Worm (Caenorhabditis elegans) whole organism, early embryonic: ENCODE measurements around the gene cdc-25.4.

Source experiments
- B0310.2 ChIP-seq: sonication (generic microtip); optimal IDR thresholded peaks from 2 replicates; lab custom pipeline; 2016; ENCODE audit warnings: mild to moderate bottlenecking, missing genetic modification characterization, missing compliant biosample characterization
- F13C5.2 ChIP-seq: sonication (generic microtip); optimal IDR thresholded peaks from 2 replicates; lab custom pipeline; 2017; ENCODE audit warnings: mild to moderate bottlenecking, missing genetic modification characterization, inconsistent platforms, missing compliant biosample characterization
- aly-1 ChIP-seq: sonication (generic microtip); optimal IDR thresholded peaks from 2 replicates; lab custom pipeline; 2016; ENCODE audit warnings: missing genetic modification characterization, missing compliant biosample characterization
- ama-1 ChIP-seq: fragments of 150-350 bp; optimal IDR thresholded peaks from 2 replicates; lab custom pipeline; 2014
- ceh-13 ChIP-seq: fragments of 200-800 bp; sonication (Bioruptor generic); optimal IDR thresholded peaks from 2 replicates; lab custom pipeline; 2018; ENCODE audit warnings: mild to moderate bottlenecking, missing genetic modification characterization, missing compliant biosample characterization
- ceh-36 ChIP-seq: sonication (generic microtip); optimal IDR thresholded peaks from 2 replicates; lab custom pipeline; 2016; ENCODE audit warnings: missing genetic modification characterization, inconsistent platforms, missing compliant biosample characterization
- ets-7 ChIP-seq: sonication (generic microtip); optimal IDR thresholded peaks from 2 replicates; lab custom pipeline; 2016; ENCODE audit warnings: missing genotype, missing genetic modification characterization, missing compliant biosample characterization
- flt-1 ChIP-seq: fragments of 200-800 bp; sonication (Bioruptor generic); IDR thresholded peaks from 2 replicates; pipeline ENCODE4 v1.3.6; 2022; ENCODE audit warnings: missing genetic modification characterization, missing compliant biosample characterization
- hmbx-1 ChIP-seq: sonication (generic microtip); optimal IDR thresholded peaks from 2 replicates; lab custom pipeline; 2016; ENCODE audit warnings: mild to moderate bottlenecking, missing genetic modification characterization, missing compliant biosample characterization
- hmg-4 ChIP-seq: fragments of 200-800 bp; sonication (Bioruptor generic); optimal IDR thresholded peaks from 2 replicates; lab custom pipeline; 2018; ENCODE audit warnings: mild to moderate bottlenecking, missing genetic modification characterization, missing compliant biosample characterization
- hnd-1 ChIP-seq: sonication (generic microtip); optimal IDR thresholded peaks from 2 replicates; lab custom pipeline; 2016; ENCODE audit warnings: missing genetic modification characterization, missing compliant biosample characterization
- pes-1 ChIP-seq: fragments of 200-800 bp; sonication (Bioruptor generic); IDR thresholded peaks from 2 replicates; pipeline ENCODE4 v1.3.6; 2022; ENCODE audit warnings: missing genetic modification reagents, missing genetic modification characterization, missing compliant biosample characterization
- scrt-1 ChIP-seq: fragments of 200-800 bp; sonication (Bioruptor generic); IDR thresholded peaks from 2 replicates; pipeline ENCODE4 v1.3.6; 2022; ENCODE audit warnings: missing genetic modification characterization, missing compliant biosample characterization
- sea-1 ChIP-seq: fragments of 200-800 bp; sonication (Bioruptor generic); conservative IDR thresholded peaks from 2 replicates; pipeline ENCODE4 v1.3.6; 2022; ENCODE audit warnings: missing genetic modification characterization, missing compliant biosample characterization
- tbx-11 ChIP-seq: fragments of 200-800 bp; sonication (Bioruptor generic); IDR thresholded peaks from 2 replicates; pipeline ENCODE4 v1.3.6; 2022; ENCODE audit warnings: missing genetic modification characterization, missing compliant biosample characterization
- tbx-37 ChIP-seq: fragments of 200-800 bp; sonication (Bioruptor generic); conservative IDR thresholded peaks from 2 replicates; pipeline ENCODE4 v1.3.6; 2022; ENCODE audit warnings: missing genetic modification reagents, missing genetic modification characterization, missing compliant biosample characterization
- tra-4 ChIP-seq: sonication (generic microtip); optimal IDR thresholded peaks from 2 replicates; lab custom pipeline; 2017; ENCODE audit warnings: missing genetic modification characterization, missing compliant biosample characterization

cdc-25.4 gene

DNA sequence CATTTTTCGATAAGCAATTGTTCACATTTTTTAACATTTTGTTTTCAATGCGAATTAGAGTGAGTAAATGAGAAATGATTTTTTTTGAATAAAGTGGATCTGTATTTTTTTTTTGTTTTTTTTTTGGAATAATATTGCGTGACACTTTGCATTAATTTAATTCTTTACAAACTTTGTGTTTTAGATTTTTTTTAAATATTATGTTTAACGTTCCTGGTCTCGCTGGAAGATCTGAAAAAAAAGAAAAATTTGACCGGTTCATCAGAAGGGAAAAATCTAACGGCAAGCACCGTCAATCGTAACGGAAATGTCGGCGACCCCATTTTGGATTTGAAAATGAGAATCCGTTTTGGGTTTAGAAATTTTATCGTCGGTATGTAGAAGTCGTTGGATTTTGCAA, at the start of gene cdc-25.4:
cdc-25.4 (minus strand) TSS at position 101 of the 400 bp plus-strand sequence.
- no peak for TF ChIP-seq ceh-36 (tag; lab: Kevin White, UChicago)
- no peak for TF ChIP-seq ceh-13 (GFP tag; lab: Kevin White, UChicago)
- TF ChIP-seq tra-4, result no peak
- no peak for TF ChIP-seq ama-1 (lab: Kevin White, UChicago)
- no peak for TF ChIP-seq F13C5.2 (tag; lab: Kevin White, UChicago)
- no peak for TF ChIP-seq tbx-11 (GFP tag; lab: Robert Waterston, UW)
- no peak for TF ChIP-seq sea-1 (GFP tag; lab: Robert Waterston, UW)
- no peak for TF ChIP-seq hmg-4
- TF ChIP-seq hmbx-1 (tag; lab: Kevin White, UChicago), result no peak
- TF ChIP-seq pes-1, result no peak
- no peak for TF ChIP-seq flt-1 (GFP tag; lab: Robert Waterston, UW)
- no peak for TF ChIP-seq aly-1
- TF ChIP-seq tbx-37 (GFP tag; lab: Robert Waterston, UW), result no peak
- no peak for TF ChIP-seq hnd-1 (tag; lab: Kevin White, UChicago)
- TF ChIP-seq scrt-1, result no peak
- no peak for TF ChIP-seq B0310.2 (tag; lab: Kevin White, UChicago)

DNA sequence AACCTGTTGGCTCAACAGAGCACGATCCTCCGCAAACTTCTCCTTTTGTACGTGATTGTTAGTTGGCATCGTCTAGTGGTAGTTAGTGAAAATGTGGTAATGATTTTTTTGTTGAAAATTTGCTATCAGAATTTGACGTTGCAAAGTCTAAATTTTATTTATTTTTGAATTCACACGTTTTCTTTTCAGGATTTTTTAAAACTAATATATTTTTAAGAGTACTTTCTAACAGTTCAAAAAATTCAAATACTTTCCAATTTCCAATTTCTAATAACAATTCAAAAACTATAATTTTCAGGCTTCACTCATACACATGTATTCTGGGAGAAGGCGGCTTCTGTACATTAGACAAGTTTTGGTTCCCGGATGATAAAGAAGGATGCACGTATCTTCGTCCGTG, 45.1 kb upstream of the cdc-25.4 start, which contains the start of gene ubxn-5:
ubxn-5 (minus strand) TSS at position 101 of the 400 bp plus-strand sequence.
- TF ChIP-seq pes-1 (no peak), ceh-13 (GFP tag; lab: Kevin White, UChicago) (no peak), hmbx-1 (tag; lab: Kevin White, UChicago) (no peak), tra-4 (no peak), scrt-1 (no peak), B0310.2 (tag; lab: Kevin White, UChicago) (no peak), tbx-37 (GFP tag; lab: Robert Waterston, UW) (no peak), ets-7 (tag; lab: Kevin White, UChicago) (no peak), sea-1 (GFP tag; lab: Robert Waterston, UW) (no peak), aly-1 (no peak), flt-1 (GFP tag; lab: Robert Waterston, UW) (no peak)

DNA sequence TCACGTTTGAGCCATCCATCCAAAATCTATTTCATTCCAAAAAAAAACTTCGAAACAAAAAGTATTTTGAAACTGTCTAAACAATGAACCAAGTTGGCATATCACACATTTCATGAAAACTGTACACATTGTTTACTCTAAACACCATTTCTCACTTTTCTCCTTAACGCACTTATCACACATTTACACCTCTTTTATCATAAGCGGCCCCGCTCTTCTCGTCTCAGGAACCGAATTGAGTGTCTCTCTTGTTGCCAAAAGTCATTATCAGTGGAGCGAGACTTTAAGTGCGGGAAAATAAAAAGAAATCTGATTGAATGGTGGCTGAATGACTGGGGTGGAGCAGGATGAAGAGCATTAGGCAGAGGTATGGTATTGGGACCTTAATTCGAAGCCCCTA, 42.6 kb upstream of the cdc-25.4 start:
- TF ChIP-seq hmg-4 (no peak), scrt-1 (no peak), ceh-13 (GFP tag; lab: Kevin White, UChicago) (no peak), tbx-37 (GFP tag; lab: Robert Waterston, UW) (no peak)

DNA sequence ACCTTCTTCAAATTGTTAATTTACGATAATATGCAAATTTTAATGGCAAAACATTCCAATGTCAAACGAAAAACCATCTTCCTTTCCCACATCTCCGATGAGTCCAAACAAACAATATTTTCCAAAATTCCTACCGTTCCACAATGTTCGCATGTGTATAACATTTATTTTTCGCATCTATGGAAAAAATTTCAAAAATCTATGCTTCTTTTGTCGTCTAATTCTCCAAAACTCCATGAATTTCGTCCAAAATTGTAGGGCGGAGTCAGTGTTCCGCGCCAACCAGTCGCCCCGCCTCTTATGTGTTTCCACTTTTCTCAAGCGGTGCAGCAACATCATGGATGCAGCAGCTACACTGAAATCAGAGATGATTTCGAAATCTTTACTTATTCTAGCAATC, 41.7 kb upstream of the cdc-25.4 start, which contains the start of gene T01E8.8:
T01E8.8 (plus strand) TSS at position 301 of the 400 bp plus-strand sequence.
- TF ChIP-seq F13C5.2 (tag; lab: Kevin White, UChicago) (no peak), ceh-36 (tag; lab: Kevin White, UChicago) (no peak), hmg-4 (no peak), ama-1 (lab: Kevin White, UChicago) (no peak), sea-1 (GFP tag; lab: Robert Waterston, UW) (no peak), hnd-1 (tag; lab: Kevin White, UChicago) (no peak), aly-1 (no peak), ceh-13 (GFP tag; lab: Kevin White, UChicago) (no peak), flt-1 (GFP tag; lab: Robert Waterston, UW) (no peak), tra-4 (no peak)

DNA sequence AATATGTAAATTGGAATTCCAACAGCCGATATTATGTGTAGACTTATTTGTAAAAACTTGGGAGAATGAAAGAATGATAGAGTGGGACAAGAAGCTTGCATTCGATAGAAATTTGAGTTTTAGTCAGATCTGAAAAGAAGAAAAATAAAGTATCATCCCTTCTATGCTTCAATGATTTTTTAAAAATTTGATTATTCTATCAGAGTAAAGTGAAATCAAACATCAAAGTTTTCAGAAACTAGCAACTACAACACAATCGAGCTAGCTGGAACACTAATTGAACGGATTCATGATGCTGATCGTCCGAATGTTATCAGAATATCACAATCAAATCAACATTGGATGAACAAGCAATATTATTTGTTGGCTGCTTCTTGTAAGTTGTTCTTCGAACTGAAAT, 37.8 kb upstream of the cdc-25.4 start, which contains the start of gene srh-135:
srh-135 (minus strand) TSS at position 101 of the 400 bp plus-strand sequence.
- no peak for TF ChIP-seq aly-1

DNA sequence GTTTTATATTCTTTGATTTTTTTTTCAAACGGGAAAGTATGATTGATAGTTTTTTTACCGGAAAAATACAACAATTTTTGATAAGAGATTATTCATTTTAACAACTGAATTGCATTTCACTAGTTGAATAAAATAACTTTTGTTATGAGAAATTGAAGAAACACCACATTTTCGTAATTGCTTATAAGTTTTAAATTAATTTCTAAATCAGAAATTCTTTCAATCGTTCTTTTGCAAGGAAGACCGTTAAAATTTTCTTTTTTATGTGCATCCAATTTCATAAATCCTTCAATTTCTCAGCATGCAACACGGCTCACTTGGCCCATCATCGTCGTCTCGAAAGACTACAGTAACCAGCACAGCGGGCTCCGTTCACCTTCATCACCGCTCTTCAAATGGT, 33.3 kb upstream of the cdc-25.4 start, which contains the start of gene plc-3:
plc-3 (plus strand) TSS at position 301 of the 400 bp plus-strand sequence.
- no peak for TF ChIP-seq ets-7 (tag; lab: Kevin White, UChicago)
- TF ChIP-seq hmbx-1 (tag; lab: Kevin White, UChicago), result no peak
- TF ChIP-seq B0310.2 (tag; lab: Kevin White, UChicago), result no peak
- no peak for TF ChIP-seq ceh-36 (tag; lab: Kevin White, UChicago)
- no peak for TF ChIP-seq hmg-4
- no peak for TF ChIP-seq sea-1 (GFP tag; lab: Robert Waterston, UW)

DNA sequence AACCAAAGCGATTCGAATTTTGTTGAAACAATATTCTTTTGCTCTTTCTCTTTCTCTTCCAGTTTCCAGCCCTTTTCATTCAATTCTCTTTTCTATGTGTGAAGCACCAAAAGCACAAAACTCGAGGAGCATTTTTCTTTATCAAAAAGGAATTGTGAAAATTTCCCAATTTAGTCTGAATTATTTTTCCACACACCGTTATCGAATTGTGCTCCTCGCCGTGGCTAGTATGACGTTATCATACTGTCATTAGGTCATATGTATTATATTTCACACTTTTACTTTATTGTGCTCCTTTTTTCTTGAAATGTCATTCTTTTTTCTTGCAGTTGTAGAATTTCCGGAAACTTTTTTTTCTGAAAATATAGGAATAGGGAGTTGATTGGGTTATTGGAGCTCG, 32.4 kb upstream of the cdc-25.4 start:
- TF ChIP-seq aly-1 (no peak), hnd-1 (tag; lab: Kevin White, UChicago) (no peak), hmbx-1 (tag; lab: Kevin White, UChicago) (no peak), hmg-4 (no peak), scrt-1 (no peak), tbx-11 (GFP tag; lab: Robert Waterston, UW) (no peak), ceh-36 (tag; lab: Kevin White, UChicago) (no peak), tbx-37 (GFP tag; lab: Robert Waterston, UW) (no peak), sea-1 (GFP tag; lab: Robert Waterston, UW) (no peak)

DNA sequence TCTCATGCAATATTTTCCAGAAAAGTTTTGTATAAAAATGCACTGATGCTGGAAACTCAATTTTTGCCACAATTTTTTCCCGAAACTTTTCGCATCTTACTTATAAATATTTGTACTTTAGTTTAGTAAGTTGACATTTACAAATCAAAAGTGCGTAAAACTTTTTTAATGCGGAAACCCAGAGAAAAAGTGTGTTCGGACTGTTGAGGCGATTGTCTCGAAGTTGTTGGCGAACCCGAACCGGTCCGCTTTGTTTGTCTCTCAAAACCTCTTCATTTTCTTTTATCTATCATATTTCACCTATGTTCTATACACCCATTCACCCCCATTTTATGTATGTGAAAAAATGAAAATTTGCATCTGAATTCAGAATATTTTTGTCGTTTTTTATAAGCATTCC, 31.4 kb upstream of the cdc-25.4 start:
- TF ChIP-seq scrt-1, result no peak

DNA sequence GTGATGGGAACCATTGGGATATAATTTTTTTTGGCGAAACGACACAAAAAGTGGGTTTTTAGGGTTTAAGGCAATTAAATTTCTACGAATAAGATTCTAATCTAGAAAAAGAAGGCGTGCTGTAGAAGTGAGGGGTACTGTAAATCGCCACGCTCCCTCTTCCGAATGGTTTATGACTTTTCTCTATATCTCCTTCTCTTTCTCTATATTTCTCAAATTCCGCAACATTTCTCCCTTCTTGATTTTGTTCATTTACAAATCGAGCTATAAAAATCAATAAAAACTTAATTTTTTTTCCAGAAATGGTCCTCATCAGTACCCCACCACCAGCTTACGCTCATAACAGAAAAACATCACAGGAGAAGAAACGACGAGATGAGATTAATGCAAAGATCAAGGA, 28.9 kb upstream of the cdc-25.4 start, which contains the start of gene ref-1:
ref-1 (plus strand) TSS at position 301 of the 400 bp plus-strand sequence.
- no peak for TF ChIP-seq B0310.2 (tag; lab: Kevin White, UChicago)
- no peak for TF ChIP-seq aly-1
- TF ChIP-seq F13C5.2 (tag; lab: Kevin White, UChicago), result no peak
- no peak for TF ChIP-seq ceh-36 (tag; lab: Kevin White, UChicago)
- no peak for TF ChIP-seq pes-1
